Worm (Caenorhabditis elegans): ENCODE measurements around the gene hpl-2.

DNA sequence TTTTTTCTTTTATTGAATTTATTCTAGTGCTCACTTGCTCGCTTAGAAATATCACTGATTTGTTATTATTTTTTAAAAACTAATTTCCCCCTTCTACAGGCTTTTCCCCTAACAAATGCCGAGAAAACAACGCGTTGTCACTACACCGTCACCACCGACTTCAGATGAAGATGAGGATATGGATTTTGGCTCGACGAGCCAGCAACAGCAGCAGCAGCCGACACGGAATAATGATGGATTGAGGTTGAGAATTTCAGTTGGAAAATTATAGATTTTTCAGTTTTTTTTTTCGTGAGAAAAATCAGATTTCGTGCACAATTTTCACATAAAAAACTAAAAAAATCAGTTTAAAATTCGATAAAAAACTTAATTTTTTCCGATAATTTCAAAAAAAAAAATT is 7.7 kb upstream of the hpl-2 start, which contains the start of gene dpy-28:
- TF ChIP-seq skn-1 (tag; optimal IDR thresholded peaks at IDR 0.05): no peak
- no peak for TF ChIP-seq mdl-1 (tag; optimal IDR thresholded peaks at IDR 0.05)
- TF ChIP-seq lin-38 (GFP tag; IDR thresholded peaks at IDR 0.05): no peak; the same call in 1 of the 2 replicates
